Worm (Caenorhabditis elegans) whole organism, L4/young adult: ENCODE results near the gene srw-41.
"Not testable (repeated sequence)": the region's sequence is repeated elsewhere in the genome, so short reads cannot be mapped to it uniquely, and the experiment has no call there.

Experiments
- W03F9.2 ChIP-seq: fragments of 150-350 bp; optimal IDR thresholded peaks from 2 replicates; lab custom pipeline; 2014; ENCODE audit warnings: missing biosample characterization, missing genetic modification characterization
- dao-5 ChIP-seq: sonication (generic microtip); optimal IDR thresholded peaks from 2 replicates; lab custom pipeline; 2016; ENCODE audit warnings: missing genotype, missing genetic modification characterization, moderate library complexity, missing compliant biosample characterization
- him-1 ChIP-seq: sonication (generic microtip); optimal IDR thresholded peaks from 2 replicates; lab custom pipeline; 2016; ENCODE audit warnings: missing genotype, missing genetic modification reagents, missing genetic modification characterization, missing compliant biosample characterization

Gene srw-41

ce11 chrV:16697178-16697577, at the start of gene srw-41:
TSS of gene srw-41 (plus strand) at chrV:16697478.
- TF ChIP-seq dao-5 (no peak), him-1 (tag; lab: Kevin White, UChicago) (no peak), W03F9.2 (no peak)

DNA sequence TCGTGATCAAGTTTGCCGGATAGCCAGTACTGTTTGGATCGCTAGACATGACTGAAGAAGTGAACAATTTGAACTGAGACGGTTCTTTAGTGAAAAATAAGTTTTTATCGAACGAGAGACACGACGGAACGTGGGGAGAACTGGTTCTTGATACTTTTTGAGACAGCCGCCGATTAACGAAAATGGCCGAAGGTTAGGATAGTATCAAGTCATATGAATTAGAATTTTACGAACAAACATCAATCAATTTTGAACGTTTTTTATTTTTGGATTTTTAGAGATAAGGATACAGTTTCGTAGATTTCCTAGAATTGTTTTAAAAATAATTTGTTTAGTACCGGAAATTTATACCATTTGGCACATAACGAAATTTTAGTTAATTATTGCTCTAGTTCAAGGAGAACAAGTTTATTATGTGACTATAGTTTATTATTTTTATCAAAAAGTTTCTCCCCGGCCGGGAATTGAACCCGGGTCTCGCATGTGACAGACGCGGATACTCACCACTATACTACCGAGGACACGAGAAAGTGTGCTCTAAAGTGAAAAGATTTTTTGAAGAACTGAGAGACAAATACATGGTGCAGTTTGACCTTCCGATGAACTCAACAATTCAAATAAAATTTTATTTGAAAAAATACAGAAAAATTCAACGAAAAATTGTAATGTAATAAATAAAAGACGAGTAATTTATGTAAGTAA, 48.8 kb upstream of the srw-41 start, which contains the start of gene W06G6.20:
Gene W06G6.20, minus strand, starts transcription at position 51 of the 702 bp plus-strand sequence.
- TF ChIP-seq W03F9.2 (no peak), dao-5 (no peak), him-1 (tag; lab: Kevin White, UChicago) (no peak)

DNA sequence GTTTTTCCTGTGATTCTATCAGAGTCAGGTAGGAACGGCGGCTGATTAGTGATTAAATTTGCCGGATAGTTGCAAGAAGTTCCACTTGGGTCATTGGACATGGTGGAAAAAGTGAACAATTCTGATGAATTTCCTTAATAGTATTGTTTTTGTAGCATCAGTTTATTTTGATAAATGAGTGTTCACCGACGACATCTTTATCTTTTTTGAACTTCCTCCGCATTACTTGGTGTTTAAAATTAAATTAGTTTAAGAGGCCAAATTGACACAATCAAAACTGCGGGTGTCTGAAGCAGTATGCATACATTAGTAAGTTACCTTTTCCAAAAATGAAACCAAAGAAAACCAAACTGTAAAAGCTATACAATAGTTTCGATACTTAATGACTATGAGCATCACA, 48.1 kb upstream of the srw-41 start, which contains the start of gene W06G6.11:
Gene W06G6.11, minus strand, starts transcription at position 101 of the 400 bp plus-strand sequence.
- not testable (repeated sequence) for TF ChIP-seq dao-5; him-1 (tag; lab: Kevin White, UChicago); W03F9.2

ce11 chrV:16654242-16654641, 43.0 kb upstream of the srw-41 start, which contains the start of gene W06G6.15:
TSS of gene W06G6.15 (plus strand) at chrV:16654542.
- TF ChIP-seq dao-5; him-1 (tag; lab: Kevin White, UChicago); W03F9.2: not testable (repeated sequence)

DNA sequence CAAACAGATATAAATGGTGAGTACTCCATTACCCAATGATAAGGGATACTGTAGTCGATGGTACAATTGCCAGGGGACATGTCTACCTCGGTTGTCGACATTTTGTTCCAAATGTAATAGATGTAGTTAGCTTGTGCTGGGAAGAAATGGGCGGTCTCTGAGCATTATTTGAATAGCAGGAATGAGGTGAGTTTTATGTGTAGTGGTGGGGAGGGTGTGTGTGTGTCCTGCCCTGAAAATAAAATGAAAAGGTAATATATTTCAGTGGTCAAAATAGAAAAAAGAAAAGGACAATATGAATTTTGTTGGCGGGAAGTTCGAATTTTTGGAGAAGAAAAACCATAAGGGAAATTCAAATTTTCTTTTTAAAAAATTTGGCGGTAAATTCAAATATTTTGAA, 36.5 kb upstream of the srw-41 start, which contains the start of gene Y70C5B.2:
Gene Y70C5B.2, minus strand, starts transcription at position 101 of the 400 bp plus-strand sequence.
- not testable (repeated sequence) for TF ChIP-seq dao-5; him-1 (tag; lab: Kevin White, UChicago); W03F9.2

- TF ChIP-seq dao-5, result no peak
- no peak for TF ChIP-seq him-1 (tag; lab: Kevin White, UChicago)
- TF ChIP-seq W03F9.2, result no peak
Measured at ce11 chrV:16666647-16667046, 30.6 kb upstream of the srw-41 start, which contains the start of gene F14F8.14. TSS of gene F14F8.14 (minus strand) at chrV:16666747.

ce11 chrV:16668473-16668872, 28.8 kb upstream of the srw-41 start, which contains the start of gene F14F8.9:
TSS of gene F14F8.9 (minus strand) at chrV:16668573.
- TF ChIP-seq him-1 (tag; lab: Kevin White, UChicago) (no peak), dao-5 (no peak), W03F9.2 (no peak)

DNA sequence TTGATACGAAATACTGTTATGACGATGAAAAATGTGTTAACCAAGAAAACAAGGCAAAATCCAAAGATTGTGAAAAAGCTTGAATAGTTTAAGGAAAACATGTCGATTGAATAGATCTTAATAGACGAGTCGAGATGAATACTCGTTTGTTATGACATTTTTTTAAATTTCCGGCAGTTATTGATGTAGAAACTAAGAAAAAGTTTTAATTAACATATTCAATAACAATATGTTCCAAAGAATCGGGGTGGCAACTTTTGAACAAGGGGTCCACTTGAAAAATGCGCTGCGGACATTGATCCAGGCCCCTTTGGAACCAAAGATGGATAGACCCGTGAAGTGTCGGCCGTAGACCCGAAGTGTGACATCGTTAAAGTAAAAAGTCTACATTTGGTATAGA, 26.1 kb upstream of the srw-41 start, which contains the start of gene str-61:
Gene str-61, minus strand, starts transcription at position 101 of the 400 bp plus-strand sequence.
- TF ChIP-seq him-1 (tag; lab: Kevin White, UChicago) (no peak), W03F9.2 (no peak), dao-5 (no peak)

DNA sequence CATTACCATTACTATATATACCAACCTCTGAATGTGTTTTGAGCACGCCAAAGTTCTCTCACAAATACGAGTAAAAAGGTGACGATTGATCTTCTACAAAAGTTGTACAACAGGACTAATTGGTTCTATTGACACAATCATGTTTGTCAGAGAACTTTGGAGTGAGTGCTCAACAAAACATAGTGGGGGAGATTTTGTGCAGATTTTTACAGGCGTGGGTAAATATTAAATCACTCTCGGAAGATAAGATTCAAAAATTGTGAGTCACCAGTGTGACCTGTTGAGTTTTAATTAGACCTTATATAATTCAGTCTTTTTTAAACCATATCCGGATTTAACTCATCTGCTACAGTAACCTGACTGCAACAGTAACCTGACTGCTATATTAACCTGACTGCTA, 25.1 kb upstream of the srw-41 start, which contains the start of gene F14F8.8:
Gene F14F8.8, minus strand, starts transcription at position 101 of the 400 bp plus-strand sequence.
- no peak for TF ChIP-seq him-1 (tag; lab: Kevin White, UChicago)
- TF ChIP-seq dao-5, result no peak
- TF ChIP-seq W03F9.2, result no peak

ce11 chrV:16674399-16674798, 22.9 kb upstream of the srw-41 start:
- TF ChIP-seq dao-5 (no peak), him-1 (tag; lab: Kevin White, UChicago) (no peak), W03F9.2 (no peak)

ce11 chrV:16675553-16675952, 21.7 kb upstream of the srw-41 start, which contains the start of gene srz-1:
TSS of gene srz-1 (plus strand) at chrV:16675853.
- TF ChIP-seq W03F9.2 (no peak), dao-5 (no peak), him-1 (tag; lab: Kevin White, UChicago) (no peak)

- TF ChIP-seq him-1 (tag; lab: Kevin White, UChicago) (no peak), W03F9.2 (no peak), dao-5 (no peak)
Measured at ce11 chrV:16679237-16679636, 18.0 kb upstream of the srw-41 start, which contains the start of gene srz-103. TSS of gene srz-103 (minus strand) at chrV:16679337.

- no peak for TF ChIP-seq W03F9.2
- no peak for TF ChIP-seq him-1 (tag; lab: Kevin White, UChicago)
- TF ChIP-seq dao-5, result no peak
Measured at ce11 chrV:16679981-16680380, 17.3 kb upstream of the srw-41 start, which contains the start of gene srw-44. TSS of gene srw-44 (plus strand) at chrV:16680281.

DNA sequence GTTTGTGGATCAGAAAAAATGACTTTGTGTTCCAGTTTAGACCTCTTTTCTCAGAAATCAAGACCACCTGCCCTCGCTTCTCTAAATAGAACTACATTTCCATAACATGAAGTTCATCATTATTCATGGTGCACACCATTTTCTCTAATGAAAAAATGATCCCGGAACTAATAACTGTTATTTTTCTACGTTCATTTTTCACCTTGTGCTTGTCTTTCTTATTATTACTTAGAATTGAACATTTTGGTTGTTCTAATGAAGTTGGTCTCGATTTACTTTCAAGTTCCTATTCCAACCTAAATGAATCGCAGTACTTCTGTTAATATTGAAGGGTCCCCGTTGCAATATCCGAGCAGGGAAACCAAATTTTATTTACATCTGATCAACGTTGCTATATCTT, 14.4 kb upstream of the srw-41 start, which contains the start of gene srw-36:
Gene srw-36, plus strand, starts transcription at position 301 of the 400 bp plus-strand sequence.
- TF ChIP-seq dao-5, result no peak
- TF ChIP-seq W03F9.2, result no peak
- no peak for TF ChIP-seq him-1 (tag; lab: Kevin White, UChicago)

- no peak for TF ChIP-seq dao-5
- TF ChIP-seq W03F9.2, result no peak
- TF ChIP-seq him-1 (tag; lab: Kevin White, UChicago), result no peak
Measured at ce11 chrV:16683359-16683758, 13.9 kb upstream of the srw-41 start.
